Fruit fly (Drosophila melanogaster) whole organism: ENCODE data around the gene CG7332.

Experiments used
- Dll ChIP-seq: fragments of >200 bp; optimal IDR thresholded peaks from 2 replicates; lab custom pipeline; 2017
- EcR ChIP-seq, 2 experiments: fragments of >200 bp; optimal IDR thresholded peaks; 2 replicates each; lab custom pipeline; 2017; ENCODE audit warnings: missing biosample characterization in 2 of 2, missing genetic modification characterization in 2 of 2, missing genetic modification reagents in 2 of 2
- pan ChIP-seq: fragments of >200 bp; optimal IDR thresholded peaks from 2 replicates; lab custom pipeline; 2017
- usp ChIP-seq: fragments of >200 bp; optimal IDR thresholded peaks from 2 replicates; lab custom pipeline; 2017; ENCODE audit warnings: missing biosample characterization, missing genetic modification characterization, mixed read lengths

dm6 chrX:18923531-18923930 is 39.2 kb downstream of the CG7332 start:
- TF ChIP-seq EcR (GFP tag; optimal IDR thresholded peaks at IDR 0.05; lab: Kevin White, UChicago) (no peak), pan (lab: Kevin White, UChicago) (no peak), Dll (no peak), usp (GFP tag; lab: Kevin White, UChicago) (no peak)
